Fruit fly (Drosophila melanogaster): ENCODE measurements around the gene CheB93a.

CheB93a gene

DNA sequence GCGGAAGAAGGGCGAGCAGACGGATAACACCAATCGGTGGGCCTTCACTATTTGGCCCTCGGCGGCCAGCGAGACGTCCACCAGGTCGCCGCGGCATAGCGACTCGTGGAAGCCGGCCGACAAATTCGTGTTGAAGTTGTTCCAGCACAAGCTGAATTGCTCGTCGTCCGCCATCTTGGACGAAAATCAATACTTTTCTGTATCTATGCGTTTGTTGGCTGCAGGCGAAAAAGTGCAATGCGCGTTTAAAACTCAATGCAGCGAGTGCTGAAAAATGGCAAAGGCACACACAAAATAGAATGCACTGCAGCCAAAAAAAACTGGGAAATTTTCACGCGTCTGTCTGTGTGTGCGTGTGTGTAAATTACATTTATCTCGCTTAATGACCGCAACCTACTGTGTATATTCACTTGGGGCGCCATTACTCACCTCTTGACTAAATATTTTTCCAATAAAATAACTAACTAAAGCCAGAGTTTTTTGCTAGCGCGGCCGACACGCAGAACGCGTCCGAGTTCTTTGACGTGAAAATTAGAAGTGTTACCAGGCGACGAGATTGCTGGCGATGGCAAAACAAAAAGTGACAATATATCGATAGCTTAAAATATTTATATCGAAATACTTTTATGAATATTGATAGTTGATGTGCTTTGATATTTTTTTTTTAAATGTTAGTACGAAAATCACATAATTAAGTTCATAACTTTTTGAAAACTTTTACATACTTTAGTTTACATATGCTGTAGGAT, 30.2 kb upstream of the CheB93a start (continued):
- TF ChIP-seq kni (GFP tag; optimal IDR thresholded peaks at IDR 0.05) (no peak), CG8478 (optimal IDR thresholded peaks at IDR 0.05) (no peak), Camta (GFP tag; optimal IDR thresholded peaks at IDR 0.05) (no peak), Xrp1 (GFP tag; IDR thresholded peaks at IDR 0.05) (no peak), CG3407 (GFP tag; optimal IDR thresholded peaks at IDR 0.05) (no peak), Meics (GFP tag; optimal IDR thresholded peaks at IDR 0.05) (peak; percentile 27), Gsc (GFP tag; IDR thresholded peaks at IDR 0.05) (no peak), MESR4 (GFP tag; optimal IDR thresholded peaks at IDR 0.05) (peak; percentile 91), hkb (optimal IDR thresholded peaks at IDR 0.05) (no peak), hkb (GFP tag; IDR thresholded peaks at IDR 0.05) (no peak), Blimp-1 (GFP tag; optimal IDR thresholded peaks at IDR 0.05) (no peak), TFAM (GFP tag; optimal IDR thresholded peaks at IDR 0.05) (no peak), Scr (GFP tag; IDR thresholded peaks at IDR 0.05; ENCODE audit: partially characterized antibody) (peak; percentile 89), gcm (GFP tag; optimal IDR thresholded peaks at IDR 0.05) (no peak), CG11456 (GFP tag; IDR thresholded peaks at IDR 0.05) (no peak), CG6683 (GFP tag; optimal IDR thresholded peaks at IDR 0.05) (no peak), CG6854 (GFP tag; optimal IDR thresholded peaks at IDR 0.05) (no peak), kah (GFP tag; optimal IDR thresholded peaks at IDR 0.05) (no peak), Eip74EF (GFP tag; optimal IDR thresholded peaks at IDR 0.05) (peak in 1 of 2 experiments; percentile 3), inv (GFP tag; IDR thresholded peaks at IDR 0.05; ENCODE audit: partially characterized antibody) (peak; percentile 85), Myb (GFP tag; optimal IDR thresholded peaks at IDR 0.05) (no peak)

DNA sequence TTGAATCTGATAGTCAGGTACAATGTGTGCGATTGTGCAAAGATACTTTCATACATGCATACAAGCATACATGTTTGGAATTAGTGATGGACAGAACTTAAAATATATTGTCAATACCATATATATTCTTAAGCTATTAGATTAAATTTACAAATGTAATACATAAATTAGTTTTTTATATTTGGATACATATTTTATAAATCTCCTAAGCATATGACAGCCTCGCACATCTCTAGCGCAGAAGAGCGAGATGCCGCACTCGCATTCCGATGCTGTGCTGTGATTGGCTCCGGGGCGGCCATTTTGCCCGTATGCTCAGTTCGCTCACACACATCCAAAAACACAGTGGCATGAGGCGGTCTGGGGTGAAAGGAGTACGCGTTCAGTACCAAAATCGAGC, 28.6 kb upstream of the CheB93a start, which contains the start of gene tin:
Gene tin, plus strand, starts transcription at position 383 of the 400 bp plus-strand sequence.
- peak; percentile 93 for TF ChIP-seq CG10209 (GFP tag; optimal IDR thresholded peaks at IDR 0.05)
- TF ChIP-seq Dll (GFP tag; IDR thresholded peaks at IDR 0.05; ENCODE audit: partially characterized antibody), result peak; percentile 92
- TF ChIP-seq MTF-1 (GFP tag; optimal IDR thresholded peaks at IDR 0.05; ENCODE audit: borderline replicate concordance), result peak; percentile 85
- TF ChIP-seq pum (GFP tag; optimal IDR thresholded peaks at IDR 0.05), result peak; percentile 44
- TF ChIP-seq CG12155 (GFP tag; optimal IDR thresholded peaks at IDR 0.05), result peak; percentile 84
- TF ChIP-seq Mrtf (GFP tag; IDR thresholded peaks at IDR 0.05), result peak; percentile 90; the same call in 2 of the 3 replicates
- TF ChIP-seq croc (GFP tag; conservative IDR thresholded peaks at IDR 0.05), result peak; percentile 91
- TF ChIP-seq dm (GFP tag; optimal IDR thresholded peaks at IDR 0.05), result no peak
- TF ChIP-seq CG13424 (tag; optimal IDR thresholded peaks at IDR 0.05), result peak; percentile 94
- TF ChIP-seq ftz-f1 (GFP tag; optimal IDR thresholded peaks at IDR 0.05), result peak; percentile 59
- TF ChIP-seq stc (GFP tag; IDR thresholded peaks at IDR 0.05), result peak; percentile 97
- no peak for TF ChIP-seq fru (optimal IDR thresholded peaks at IDR 0.05)
- TF ChIP-seq eyg (GFP tag; optimal IDR thresholded peaks at IDR 0.05), result no peak
- TF ChIP-seq wdn (GFP tag; IDR thresholded peaks at IDR 0.05), result peak; percentile 81
- peak; percentile 75 for TF ChIP-seq CG16813 (GFP tag; IDR thresholded peaks at IDR 0.05; ENCODE audit: partially characterized antibody)
- TF ChIP-seq ci (GFP tag; IDR thresholded peaks at IDR 0.05), result peak; percentile 99
- peak; percentile 58 to 91 for TF ChIP-seq Hr51 (GFP tag; optimal IDR thresholded peaks at IDR 0.05)
- peak; percentile 94 for TF ChIP-seq CG2678 (tag; optimal IDR thresholded peaks at IDR 0.05)
- peak; percentile 93 for TF ChIP-seq CoRest (tag; optimal IDR thresholded peaks at IDR 0.05)
- TF ChIP-seq sug (tag; optimal IDR thresholded peaks at IDR 0.05), result peak; percentile 84
- peak; percentile 85 for TF ChIP-seq sqz (GFP tag; optimal IDR thresholded peaks at IDR 0.05)
- TF ChIP-seq CG6813 (GFP tag; optimal IDR thresholded peaks at IDR 0.05), result peak; percentile 94
- TF ChIP-seq CG14050 (GFP tag; IDR thresholded peaks at IDR 0.05), result peak; percentile 95
- no peak for TF ChIP-seq tx (GFP tag; optimal IDR thresholded peaks at IDR 0.05)
- TF ChIP-seq CG11247 (GFP tag; IDR thresholded peaks at IDR 0.05), result peak; percentile 94
- peak; percentile 94 for TF ChIP-seq CG15696 (tag; optimal IDR thresholded peaks at IDR 0.05)
- peak; percentile 89 for TF ChIP-seq Ets65A (GFP tag)
- TF ChIP-seq CG3847 (GFP tag; IDR thresholded peaks at IDR 0.05), result peak; percentile 93
- TF ChIP-seq NC2α (GFP tag; optimal IDR thresholded peaks at IDR 0.05), result no peak
